Fruit fly (Drosophila melanogaster) whole organism, embryonic: ENCODE results near the gene CG13609.

Experiments used
- Asciz ChIP-seq: fragments of 200-800 bp; sonication (Bioruptor generic); optimal IDR thresholded peaks from 2 replicates; lab custom pipeline; 2017; ENCODE audit warnings: missing biosample characterization, mild to moderate bottlenecking, missing genetic modification characterization, missing genetic modification reagents
- BEAF-32 ChIP-seq: fragments of 200-800 bp; sonication (Bioruptor generic); optimal IDR thresholded peaks from 3 replicates; lab custom pipeline; 2017; ENCODE audit warnings: missing biosample characterization, missing genetic modification characterization, mild to moderate bottlenecking, moderate library complexity, missing genetic modification reagents
- Bdp1 ChIP-seq: fragments of 200-800 bp; sonication (Bioruptor generic); optimal IDR thresholded peaks from 3 replicates; lab custom pipeline; 2016; ENCODE audit warnings: missing biosample characterization, missing genetic modification characterization
- Bteb2 ChIP-seq: fragments of 200-800 bp; sonication (Bioruptor generic); optimal IDR thresholded peaks from 2 replicates; lab custom pipeline; 2016; ENCODE audit warnings: missing biosample characterization, missing genetic modification characterization
- CG3407 ChIP-seq: fragments of 200-800 bp; sonication (Bioruptor generic); optimal IDR thresholded peaks from 2 replicates; lab custom pipeline; 2018; ENCODE audit warnings: missing biosample characterization, mild to moderate bottlenecking, missing genetic modification characterization
- CG3726 ChIP-seq: fragments of 200-800 bp; sonication (Bioruptor generic); IDR thresholded peaks from 3 replicates; pipeline ENCODE4, ENCODE4 v1.3.6; 2022; ENCODE audit warnings: missing biosample characterization, missing genetic modification characterization
- CG42726 ChIP-seq: fragments of 200-800 bp; sonication (Bioruptor generic); IDR thresholded peaks from 2 replicates; pipeline ENCODE4 v1.3.6; 2022; ENCODE audit warnings: missing biosample characterization, missing genetic modification characterization; ENCODE audit not compliant: partially characterized antibody
- CG6654 ChIP-seq: fragments of 200-800 bp; sonication (Bioruptor generic); optimal IDR thresholded peaks from 2 replicates; lab custom pipeline; 2017; ENCODE audit warnings: missing biosample characterization, mild to moderate bottlenecking, missing genetic modification characterization
- CG6791 ChIP-seq: fragments of 200-800 bp; sonication (Bioruptor generic); IDR thresholded peaks from 3 replicates; pipeline ENCODE4 v1.3.6; 2022; ENCODE audit warnings: missing biosample characterization, missing genetic modification characterization; ENCODE audit not compliant: partially characterized antibody
- Camta ChIP-seq: fragments of 200-800 bp; sonication (Bioruptor generic); optimal IDR thresholded peaks from 2 replicates; lab custom pipeline; 2016; ENCODE audit warnings: missing biosample characterization, missing genetic modification characterization
- Doc3 ChIP-seq: fragments of 200-800 bp; sonication (Bioruptor generic); IDR thresholded peaks from 3 replicates; pipeline ENCODE4 v1.3.6; 2022; ENCODE audit warnings: missing biosample characterization, missing genetic modification characterization; ENCODE audit not compliant: partially characterized antibody
- Dp ChIP-seq: fragments of 200-800 bp; sonication (Bioruptor generic); optimal IDR thresholded peaks from 2 replicates; lab custom pipeline; 2018; ENCODE audit warnings: missing biosample characterization, mild to moderate bottlenecking, missing genetic modification characterization, moderate library complexity
- H2.0 ChIP-seq: fragments of 200-800 bp; sonication (Bioruptor generic); IDR thresholded peaks from 2 replicates; pipeline ENCODE4 v1.3.6; 2022; ENCODE audit warnings: missing biosample characterization, missing genetic modification characterization
- HHEX ChIP-seq: fragments of 200-800 bp; sonication (Bioruptor generic); optimal IDR thresholded peaks from 3 replicates; lab custom pipeline; 2017; ENCODE audit warnings: missing biosample characterization, mild to moderate bottlenecking, missing genetic modification characterization, missing genetic modification reagents
- Hr78 ChIP-seq, 2 experiments: fragments of 200-800 bp in 1 of 2; fragments of >200 bp in 1 of 2; sonication (Bioruptor generic) in 1 of 2; optimal IDR thresholded peaks; 2 replicates each; lab custom pipeline; 2017 to 2019; ENCODE audit warnings: missing biosample characterization in 2 of 2, missing genetic modification characterization in 2 of 2, mild to moderate bottlenecking in 1 of 2, moderate library complexity in 1 of 2
- Med ChIP-seq: fragments of 200-800 bp; sonication (Bioruptor generic); peaks from one replicate; lab custom pipeline; 2016; ENCODE audit warnings: missing biosample characterization, missing genetic modification characterization, mild to moderate bottlenecking, inconsistent platforms, moderate library complexity
- Scr ChIP-seq: fragments of 200-800 bp; sonication (Bioruptor generic); IDR thresholded peaks from 2 replicates; pipeline ENCODE4 v1.3.6; 2022; ENCODE audit warnings: missing biosample characterization, missing genetic modification characterization; ENCODE audit not compliant: partially characterized antibody
- Sox100B ChIP-seq: fragments of 200-800 bp; sonication (Bioruptor generic); optimal IDR thresholded peaks from 3 replicates; lab custom pipeline; 2018; ENCODE audit warnings: missing biosample characterization, mild to moderate bottlenecking, missing genetic modification characterization
- al ChIP-seq: fragments of 200-800 bp; sonication (Bioruptor generic); IDR thresholded peaks from 2 replicates; pipeline ENCODE4 v1.3.6; 2022; ENCODE audit warnings: missing biosample characterization, missing genetic modification characterization
- amos ChIP-seq: fragments of 200-800 bp; sonication (Bioruptor generic); IDR thresholded peaks from 2 replicates; pipeline ENCODE4 v1.3.6; 2022; ENCODE audit warnings: missing biosample characterization, missing genetic modification characterization; ENCODE audit not compliant: partially characterized antibody
- ato ChIP-seq: fragments of 200-800 bp; sonication (Bioruptor generic); IDR thresholded peaks from 2 replicates; pipeline ENCODE4 v1.3.6; 2022; ENCODE audit warnings: missing biosample characterization, missing genetic modification characterization; ENCODE audit not compliant: partially characterized antibody
- bbx ChIP-seq: fragments of 200-800 bp; sonication (Bioruptor generic); IDR thresholded peaks from 2 replicates; pipeline ENCODE4 v1.3.6; 2022; ENCODE audit warnings: missing biosample characterization, missing genetic modification characterization; ENCODE audit not compliant: partially characterized antibody
- chinmo ChIP-seq: fragments of 200-800 bp; sonication (Bioruptor generic); IDR thresholded peaks from 4 replicates; pipeline ENCODE4 v1.3.6; 2022; ENCODE audit warnings: missing biosample characterization, missing genetic modification characterization; ENCODE audit not compliant: partially characterized antibody
- corto ChIP-seq: fragments of 200-800 bp; sonication (Bioruptor generic); optimal IDR thresholded peaks from 2 replicates; lab custom pipeline; 2016; ENCODE audit warnings: missing biosample characterization, mild to moderate bottlenecking, missing genetic modification characterization, moderate library complexity
- eve ChIP-seq, 2 experiments: fragments of >200 bp; optimal IDR thresholded peaks; 2 replicates each; lab custom pipeline; 2017; ENCODE audit warnings: missing biosample characterization in 2 of 2, missing genetic modification characterization in 2 of 2
- gce ChIP-seq: fragments of 200-800 bp; sonication (Bioruptor generic); IDR thresholded peaks from 3 replicates; pipeline ENCODE4 v1.3.6; 2022; ENCODE audit warnings: missing biosample characterization, missing genetic modification characterization
- kay ChIP-seq: fragments of 200-800 bp; sonication (Bioruptor generic); optimal IDR thresholded peaks from 2 replicates; lab custom pipeline; 2016; ENCODE audit warnings: missing biosample characterization, missing genetic modification characterization
- lab ChIP-seq: fragments of 200-800 bp; sonication (Bioruptor generic); optimal IDR thresholded peaks from 3 replicates; lab custom pipeline; 2017; ENCODE audit warnings: missing biosample characterization, missing genetic modification characterization, mild to moderate bottlenecking, moderate library complexity, missing genetic modification reagents
- lola ChIP-seq, 3 experiments: fragments of >200 bp in 2 of 3; fragments of 200-800 bp in 1 of 3; sonication (Bioruptor generic) in 1 of 3; optimal IDR thresholded peaks; 2 replicates each; lab custom pipeline; 2017 to 2019; ENCODE audit warnings: missing biosample characterization in 3 of 3, missing genetic modification characterization in 3 of 3, mild to moderate bottlenecking in 1 of 3, moderate library complexity in 1 of 3
- nmo ChIP-seq: fragments of 200-800 bp; sonication (Bioruptor generic); optimal IDR thresholded peaks from 2 replicates; lab custom pipeline; 2018; ENCODE audit warnings: missing biosample characterization, mild to moderate bottlenecking, missing genetic modification characterization, moderate library complexity
- p53 ChIP-seq: fragments of 200-800 bp; sonication (Bioruptor generic); optimal IDR thresholded peaks from 2 replicates; lab custom pipeline; 2016; ENCODE audit warnings: missing biosample characterization, missing genetic modification characterization
- prd ChIP-seq, 3 experiments: fragments of >200 bp in 2 of 3; fragments of 200-800 bp in 1 of 3; sonication (Bioruptor generic) in 1 of 3; optimal IDR thresholded peaks in 2 of 3; IDR thresholded peaks in 1 of 3; 2 replicates in 2 of 3; 3 replicates in 1 of 3; pipeline versions ENCODE4 v1.3.6 to Lab custom; 2017 to 2022; ENCODE audit warnings: missing biosample characterization in 1 of 3, missing genetic modification characterization in 1 of 3
- sens ChIP-seq: fragments of 200-800 bp; sonication (Bioruptor generic); peaks from one replicate; lab custom pipeline; 2016; ENCODE audit warnings: missing biosample characterization, missing genetic modification characterization
- sna ChIP-seq: fragments of 200-800 bp; sonication (Bioruptor generic); IDR thresholded peaks from 2 replicates; pipeline ENCODE4 v1.3.6; 2022; ENCODE audit warnings: missing biosample characterization, missing genetic modification characterization; ENCODE audit not compliant: partially characterized antibody
- twi ChIP-seq: fragments of 200-800 bp; optimal IDR thresholded peaks from 2 replicates; lab custom pipeline; 2019; ENCODE audit warnings: missing biosample characterization, mild to moderate bottlenecking, missing genetic modification characterization, moderate library complexity
- unc-4 ChIP-seq: fragments of 200-800 bp; sonication (Bioruptor generic); IDR thresholded peaks from 2 replicates; pipeline ENCODE4 v1.3.6; 2022; ENCODE audit warnings: missing biosample characterization, missing genetic modification characterization; ENCODE audit not compliant: partially characterized antibody
- vfl ChIP-seq: fragments of 200-800 bp; sonication (Bioruptor generic); optimal IDR thresholded peaks from 2 replicates; lab custom pipeline; 2016; ENCODE audit warnings: missing biosample characterization, missing genetic modification characterization
- vvl ChIP-seq: fragments of 200-800 bp; sonication (Bioruptor generic); IDR thresholded peaks from 2 replicates; pipeline ENCODE4 v1.3.6; 2022; ENCODE audit warnings: missing biosample characterization, missing genetic modification characterization
- zfh2 ChIP-seq: fragments of 200-800 bp; sonication (Bioruptor generic); optimal IDR thresholded peaks from 2 replicates; lab custom pipeline; 2016; ENCODE audit warnings: missing biosample characterization, missing genetic modification characterization

The CG13609 gene

dm6 chr3R:24264414-24265363 is 37.9 kb downstream of the CG13609 start (continued):
- TF ChIP-seq vfl (GFP tag; lab: Kevin White, UChicago) (no peak), chinmo (GFP tag; lab: Robert Waterston, UW) (0 out of 4 replicates have a peak, but pooled peaks have one; percentile 16), Doc3 (GFP tag; lab: Robert Waterston, UW) (no peak), H2.0 (no peak), lola (GFP tag; optimal IDR thresholded peaks at IDR 0.05; lab: Kevin White, UChicago) (no peak), bbx (peak; percentile 18; the same call in 1 of the 2 replicates), lab (GFP tag; lab: Kevin White, UChicago) (peak; percentile 32), CG3407 (GFP tag; lab: Kevin White, UChicago) (no peak), CG3726 (no peak), Scr (GFP tag; lab: Robert Waterston, UW) (peak; percentile 48; the same call in 1 of the 2 replicates), Bdp1 (GFP tag; lab: Kevin White, UChicago) (peak; percentile 97), unc-4 (GFP tag; lab: Robert Waterston, UW) (peak; percentile 40; the same call in 1 of the 2 replicates), sna (0 out of 2 replicates have a peak, but pooled peaks have one; percentile 30), prd (optimal IDR thresholded peaks at IDR 0.05; lab: Kevin White, UChicago) (no peak), prd (GFP tag; IDR thresholded peaks at IDR 0.05; lab: Robert Waterston, UW) (no peak), Camta (GFP tag; lab: Kevin White, UChicago) (no peak), vvl (0 out of 2 replicates have a peak, but pooled peaks have one; percentile 1), Med (peak; percentile 51), nmo (GFP tag; lab: Kevin White, UChicago) (no peak), gce (GFP tag; lab: Robert Waterston, UW) (no peak), amos (GFP tag; lab: Robert Waterston, UW) (0 out of 2 replicates have a peak, but pooled peaks have one; percentile 28), CG6654 (no peak), Sox100B (GFP tag; lab: Kevin White, UChicago) (peak; percentile 4), al (no peak), Dp (GFP tag; lab: Kevin White, UChicago) (no peak), twi (no peak), sens (peak; percentile 66), BEAF-32 (GFP tag; lab: Kevin White, UChicago) (no peak), HHEX (GFP tag; lab: Kevin White, UChicago) (peak; percentile 25), Bteb2 (GFP tag; lab: Kevin White, UChicago) (no peak), eve (GFP tag; optimal IDR thresholded peaks at IDR 0.05; lab: Kevin White, UChicago) (peak in 1 of 2 experiments; percentile 16), corto (GFP tag; lab: Kevin White, UChicago) (no peak), p53 (GFP tag; lab: Kevin White, UChicago) (no peak), kay (GFP tag; lab: Kevin White, UChicago) (no peak), CG6791 (0 out of 3 replicates have a peak, but pooled peaks have one; percentile 6), Asciz (GFP tag; lab: Kevin White, UChicago) (no peak), zfh2 (no peak), ato (no peak; the same call in 1 of the 2 replicates), Hr78 (GFP tag; optimal IDR thresholded peaks at IDR 0.05; lab: Kevin White, UChicago) (no peak), CG42726 (GFP tag; lab: Robert Waterston, UW) (peak; percentile 68; the same call in 1 of the 2 replicates)
